Worm (Caenorhabditis elegans): ENCODE results near the gene Y53F4B.23.
A peak's percentile ranks its signal among the peaks of the same experiment; 100 is the strongest.
"Not testable (repeated sequence)": the region's sequence is repeated elsewhere in the genome, so short reads cannot be mapped to it uniquely, and the experiment has no call there.

The Y53F4B.23 gene

DNA sequence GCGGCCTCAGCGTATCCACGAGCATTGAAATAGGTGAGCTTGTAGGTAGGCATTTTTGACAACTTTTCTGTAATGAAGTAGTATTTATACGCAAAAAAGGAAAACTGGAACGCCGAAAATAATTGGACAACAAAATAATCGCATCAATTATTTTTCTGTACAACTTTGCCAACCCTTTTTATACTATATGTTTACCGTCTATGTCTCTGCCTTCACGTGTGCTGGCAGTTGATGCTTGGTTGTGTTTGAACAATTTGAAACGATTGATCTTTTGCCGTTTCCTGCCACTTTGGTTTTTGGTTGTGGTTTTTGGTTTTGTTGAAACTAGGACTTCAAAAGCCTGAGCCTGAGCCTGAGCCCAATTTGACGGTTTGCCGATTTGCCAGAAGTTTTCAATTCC lies 43.0 kb downstream of the Y53F4B.23 start, which contains the start of gene gst-28:
Gene gst-28 (minus strand): TSS at position 238 of the 400 bp plus-strand sequence.
- TF ChIP-seq drap-1 (GFP tag; optimal IDR thresholded peaks at IDR 0.05) (no peak), elt-3 (tag; optimal IDR thresholded peaks at IDR 0.05) (no peak), nhr-76 (tag; optimal IDR thresholded peaks at IDR 0.05) (no peak), ceh-83 (GFP tag; optimal IDR thresholded peaks at IDR 0.05) (no peak), mep-1 (tag; optimal IDR thresholded peaks at IDR 0.05) (no peak), flh-1 (GFP tag; optimal IDR thresholded peaks at IDR 0.05) (no peak), nhr-12 (tag; optimal IDR thresholded peaks at IDR 0.05) (no peak)

DNA sequence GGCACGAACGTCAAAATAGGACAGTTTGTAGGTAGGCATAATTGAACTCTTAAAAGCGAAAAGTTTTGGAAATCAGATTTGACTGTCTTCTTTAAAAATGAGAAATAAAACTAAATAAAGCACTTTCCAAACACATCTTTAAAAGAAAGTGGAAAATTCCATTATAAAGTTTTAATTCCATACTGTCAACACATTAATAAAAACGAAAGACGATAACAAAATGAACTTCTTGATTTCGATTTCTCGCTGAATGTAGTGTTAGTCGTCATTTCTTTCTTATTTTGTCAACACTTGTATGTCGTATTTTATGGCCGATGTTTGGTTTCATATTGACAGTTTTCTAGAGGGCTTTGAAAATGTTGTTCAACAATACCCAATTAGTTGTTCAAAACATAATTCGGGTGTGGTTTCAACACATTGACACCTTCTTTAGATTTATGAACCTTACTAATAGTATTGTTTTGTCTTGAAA lies 45.5 kb downstream of the Y53F4B.23 start, which contains the start of gene gst-29:
Gene gst-29 (minus strand): TSS at position 51 of the 472 bp plus-strand sequence.
- no peak for TF ChIP-seq nhr-237 (tag; optimal IDR thresholded peaks at IDR 0.05)
- TF ChIP-seq mep-1 (tag; optimal IDR thresholded peaks at IDR 0.05), result no peak
- TF ChIP-seq nhr-12 (tag; optimal IDR thresholded peaks at IDR 0.05), result no peak
- no peak for TF ChIP-seq sptf-1 (tag; optimal IDR thresholded peaks at IDR 0.05)
- no peak for TF ChIP-seq elt-3 (tag; optimal IDR thresholded peaks at IDR 0.05)
- TF ChIP-seq ceh-43 (GFP tag; optimal IDR thresholded peaks at IDR 0.05), result no peak
- no peak for TF ChIP-seq ceh-83 (GFP tag; optimal IDR thresholded peaks at IDR 0.05)
- TF ChIP-seq mab-5 (tag; optimal IDR thresholded peaks at IDR 0.05), result no peak
- TF ChIP-seq M03D4.4 (tag; optimal IDR thresholded peaks at IDR 0.05), result no peak
- TF ChIP-seq nhr-2 (tag; optimal IDR thresholded peaks at IDR 0.05), result no peak
- TF ChIP-seq lin-13 (tag; optimal IDR thresholded peaks at IDR 0.05), result no peak

- not testable (repeated sequence) for TF ChIP-seq zip-8 (tag; optimal IDR thresholded peaks at IDR 0.05); ceh-83 (GFP tag; optimal IDR thresholded peaks at IDR 0.05); elt-1 (tag; optimal IDR thresholded peaks at IDR 0.05; ENCODE audit: borderline replicate concordance, insufficient read depth)
These were observed 47.5 kb downstream of the Y53F4B.23 start, which contains the start of gene gst-39 for ce11 chrII:15171816-15172215. gst-39 (minus strand) TSS chrII:15171916.

DNA sequence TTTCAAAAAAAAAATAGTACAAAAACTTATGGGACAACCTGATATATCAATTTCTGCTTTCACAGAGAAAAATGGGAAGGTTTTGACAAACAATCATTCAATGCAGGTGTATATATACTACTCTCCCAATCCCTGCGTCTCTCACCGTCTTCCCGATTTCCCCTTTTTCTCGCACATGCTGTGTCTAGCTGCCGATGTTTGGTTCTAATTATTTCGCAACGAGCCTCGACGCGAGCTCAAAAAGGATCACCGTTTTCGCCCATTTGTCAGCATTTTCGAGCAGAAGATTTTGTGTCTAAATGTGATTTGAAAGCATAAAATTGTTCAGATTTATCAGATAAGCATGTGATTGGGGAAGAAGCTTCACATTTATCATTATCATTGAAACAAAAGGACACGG lies 48.9 kb downstream of the Y53F4B.23 start:
- TF ChIP-seq nhr-76 (tag; optimal IDR thresholded peaks at IDR 0.05) (no peak), nhr-12 (tag; optimal IDR thresholded peaks at IDR 0.05) (no peak), nhr-237 (tag; optimal IDR thresholded peaks at IDR 0.05) (no peak), flh-1 (GFP tag; optimal IDR thresholded peaks at IDR 0.05) (no peak), nhr-2 (tag; optimal IDR thresholded peaks at IDR 0.05) (no peak), tbx-8 (GFP tag; optimal IDR thresholded peaks at IDR 0.05) (no peak), unc-120 (tag; optimal IDR thresholded peaks at IDR 0.05; ENCODE audit: poor library complexity, severe bottlenecking) (peak; percentile 13), blmp-1 (tag; optimal IDR thresholded peaks at IDR 0.05) (no peak), lin-32 (GFP tag; optimal IDR thresholded peaks at IDR 0.05) (no peak), unc-62 (GFP tag; optimal IDR thresholded peaks at IDR 0.05) (no peak), cnd-1 (tag; optimal IDR thresholded peaks at IDR 0.05) (no peak), ceh-39 (tag; optimal IDR thresholded peaks at IDR 0.05) (no peak), pha-4 (tag; optimal IDR thresholded peaks at IDR 0.05) (peak; percentile 23), unc-39 (tag; optimal IDR thresholded peaks at IDR 0.05) (no peak)

DNA sequence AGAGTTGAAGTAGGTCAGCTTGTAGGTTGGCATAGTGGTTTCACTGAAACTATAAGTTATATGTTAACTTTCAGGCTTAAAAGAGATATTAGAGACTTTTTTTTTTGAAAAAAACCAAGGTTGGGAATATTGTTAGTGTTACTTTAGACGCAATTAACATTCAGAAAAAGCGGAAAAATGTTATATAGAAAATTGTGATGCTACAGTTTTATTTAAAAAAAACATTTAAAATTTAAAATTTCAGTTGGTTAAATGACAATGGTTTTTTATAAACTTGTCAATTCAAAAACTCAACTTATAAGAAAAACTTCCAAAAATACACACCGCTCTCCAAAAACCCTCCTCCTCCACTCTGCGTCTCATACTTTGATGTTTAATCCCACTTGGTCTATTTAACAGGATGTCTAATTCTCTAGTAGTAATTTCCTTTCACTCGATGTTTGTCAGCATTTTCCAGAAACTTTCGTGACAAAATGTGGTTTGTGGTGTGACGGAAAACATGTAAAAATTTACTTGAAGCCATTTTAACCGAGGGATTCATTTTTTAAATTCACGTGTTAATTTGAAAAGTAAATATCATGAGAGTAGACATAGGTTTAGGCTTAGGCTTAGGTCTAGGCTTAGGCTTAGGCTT lies 50.7 kb downstream of the Y53F4B.23 start, which contains the start of gene gst-31:
Gene gst-31 (minus strand): TSS at position 51 of the 634 bp plus-strand sequence.
- TF ChIP-seq sptf-1 (tag; optimal IDR thresholded peaks at IDR 0.05), result no peak
- no peak for TF ChIP-seq sem-2 (GFP tag; optimal IDR thresholded peaks at IDR 0.05)
- no peak for TF ChIP-seq mab-5 (tag; optimal IDR thresholded peaks at IDR 0.05)
- no peak for TF ChIP-seq flh-1 (GFP tag; optimal IDR thresholded peaks at IDR 0.05)
- TF ChIP-seq lin-13 (tag; optimal IDR thresholded peaks at IDR 0.05), result no peak
- TF ChIP-seq mep-1 (tag; optimal IDR thresholded peaks at IDR 0.05), result no peak
- TF ChIP-seq unc-120 (tag; optimal IDR thresholded peaks at IDR 0.05; ENCODE audit: poor library complexity, severe bottlenecking), result no peak
- TF ChIP-seq elt-1 (tag; optimal IDR thresholded peaks at IDR 0.05; ENCODE audit: borderline replicate concordance, insufficient read depth), result no peak
- no peak for TF ChIP-seq snpc-4 (tag; optimal IDR thresholded peaks at IDR 0.05)
- no peak for TF ChIP-seq ceh-39 (tag; optimal IDR thresholded peaks at IDR 0.05)
- TF ChIP-seq hlh-1 (tag; optimal IDR thresholded peaks at IDR 0.05), result no peak

ce11 chrII:15175643-15176042 lies 51.3 kb downstream of the Y53F4B.23 start, which contains the start of gene Y53F4B.36:
Y53F4B.36 (plus strand) TSS chrII:15175943.
- TF ChIP-seq hlh-1 (tag; optimal IDR thresholded peaks at IDR 0.05), result no peak
- no peak for TF ChIP-seq nhr-12 (tag; optimal IDR thresholded peaks at IDR 0.05)
- TF ChIP-seq flh-1 (GFP tag; optimal IDR thresholded peaks at IDR 0.05), result no peak
- no peak for TF ChIP-seq ztf-11 (tag; optimal IDR thresholded peaks at IDR 0.05)
- no peak for TF ChIP-seq elt-3 (tag; optimal IDR thresholded peaks at IDR 0.05)
- TF ChIP-seq ceh-83 (GFP tag; optimal IDR thresholded peaks at IDR 0.05), result no peak
- no peak for TF ChIP-seq sem-2 (GFP tag; optimal IDR thresholded peaks at IDR 0.05)
- no peak for TF ChIP-seq unc-39 (tag; optimal IDR thresholded peaks at IDR 0.05)
- TF ChIP-seq nhr-237 (tag; optimal IDR thresholded peaks at IDR 0.05), result no peak
- TF ChIP-seq snpc-4 (tag; optimal IDR thresholded peaks at IDR 0.05), result no peak
- TF ChIP-seq pha-4 (tag; optimal IDR thresholded peaks at IDR 0.05), result no peak
- TF ChIP-seq lsy-2 (tag; optimal IDR thresholded peaks at IDR 0.05), result no peak
- no peak for TF ChIP-seq ham-2 (GFP tag; optimal IDR thresholded peaks at IDR 0.05)
- no peak for TF ChIP-seq M03D4.4 (tag; optimal IDR thresholded peaks at IDR 0.05)
- no peak for TF ChIP-seq drap-1 (GFP tag; optimal IDR thresholded peaks at IDR 0.05)
